Worm (Caenorhabditis elegans): Measurements from ENCODE around the gene Y41G9A.10.
A peak's percentile ranks its signal among the peaks of the same experiment; 100 is the strongest.

The Y41G9A.10 gene

DNA sequence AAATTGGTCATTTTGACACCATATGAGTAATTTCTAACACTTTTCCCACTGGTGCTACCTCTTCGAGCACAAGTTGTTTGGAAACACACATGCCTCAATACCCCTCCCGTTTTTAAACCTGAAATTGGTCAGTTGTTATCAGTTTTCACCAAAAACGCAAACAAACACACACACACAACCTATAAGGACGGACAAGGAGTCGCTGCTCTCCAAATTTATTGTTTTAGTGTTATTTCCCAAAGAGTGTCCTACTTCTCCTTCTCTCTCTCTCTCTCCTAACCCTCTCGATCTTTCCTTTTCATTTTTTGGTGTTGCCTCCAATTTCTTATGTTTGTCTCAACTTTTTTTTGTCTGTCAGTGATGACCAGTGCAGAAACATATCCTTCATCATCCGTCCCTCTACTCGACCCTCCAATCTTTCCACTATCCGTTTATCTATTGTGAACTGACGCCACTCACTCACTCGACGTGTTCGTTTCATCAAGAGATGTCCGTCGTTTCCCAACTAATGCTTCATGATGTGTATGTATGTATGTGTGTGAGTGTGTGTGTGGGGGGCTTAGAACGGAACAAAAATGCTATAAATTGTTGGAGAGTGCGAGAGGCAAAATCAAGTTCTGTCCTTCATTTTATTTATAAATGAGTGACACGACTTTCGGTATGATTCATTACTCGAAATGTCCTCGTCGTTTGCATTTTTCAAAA, 42.5 kb downstream of the Y41G9A.10 start (continued):
- TF ChIP-seq ama-1 (optimal IDR thresholded peaks at IDR 0.05) (no peak), set-16 (GFP tag; IDR thresholded peaks at IDR 0.05) (no peak), egl-43 (GFP tag; IDR thresholded peaks at IDR 0.05) (no peak), zip-2 (tag; optimal IDR thresholded peaks at IDR 0.05) (no peak), F26F4.8 (GFP tag; conservative IDR thresholded peaks at IDR 0.05) (no peak)

DNA sequence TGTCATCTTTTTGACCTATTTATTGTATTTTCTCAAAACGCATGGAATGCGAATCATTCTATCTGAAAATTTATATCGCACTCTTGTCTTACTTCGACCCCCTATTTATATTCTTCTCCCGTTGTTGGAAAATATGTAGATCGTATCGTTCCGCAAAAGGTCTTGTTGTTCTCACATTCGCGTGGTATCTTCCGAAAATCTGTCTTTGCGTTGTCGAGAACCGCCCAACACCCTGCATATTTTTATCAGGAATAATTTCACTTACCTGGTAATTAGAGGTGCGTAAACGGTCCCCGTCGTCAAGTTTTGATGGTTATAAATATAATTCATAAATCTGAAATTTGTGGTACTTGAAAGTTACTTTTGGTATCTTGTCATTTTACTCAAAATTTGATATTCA, 43.5 kb downstream of the Y41G9A.10 start:
- TF ChIP-seq spr-3 (GFP tag; optimal IDR thresholded peaks at IDR 0.05) (no peak), vab-7 (GFP tag; IDR thresholded peaks at IDR 0.05) (no peak), hlh-11 (tag; optimal IDR thresholded peaks at IDR 0.05) (no peak), F44E2.7 (GFP tag; IDR thresholded peaks at IDR 0.05) (no peak), F26F4.8 (GFP tag; conservative IDR thresholded peaks at IDR 0.05) (no peak), lsy-2 (tag; optimal IDR thresholded peaks at IDR 0.05) (no peak), ceh-44 (GFP tag; IDR thresholded peaks at IDR 0.05) (no peak), zfp-3 (GFP tag; conservative IDR thresholded peaks at IDR 0.05) (no peak), aly-2 (tag; optimal IDR thresholded peaks at IDR 0.05) (no peak), duxl-1 (tag; optimal IDR thresholded peaks at IDR 0.05; ENCODE audit: poor library complexity) (no peak), T26A8.4 (GFP tag; IDR thresholded peaks at IDR 0.05) (no peak), R02D3.7 (tag; optimal IDR thresholded peaks at IDR 0.05) (no peak), ceh-28 (tag; optimal IDR thresholded peaks at IDR 0.05) (no peak), mes-2 (tag; optimal IDR thresholded peaks at IDR 0.05; ENCODE audit: poor library complexity, severe bottlenecking) (no peak), zip-11 (GFP tag; IDR thresholded peaks at IDR 0.05) (no peak), mdt-29 (GFP tag; IDR thresholded peaks at IDR 0.05) (no peak), nhr-10 (tag; optimal IDR thresholded peaks at IDR 0.05) (no peak), fkh-10 (GFP tag; optimal IDR thresholded peaks at IDR 0.05) (no peak)

DNA sequence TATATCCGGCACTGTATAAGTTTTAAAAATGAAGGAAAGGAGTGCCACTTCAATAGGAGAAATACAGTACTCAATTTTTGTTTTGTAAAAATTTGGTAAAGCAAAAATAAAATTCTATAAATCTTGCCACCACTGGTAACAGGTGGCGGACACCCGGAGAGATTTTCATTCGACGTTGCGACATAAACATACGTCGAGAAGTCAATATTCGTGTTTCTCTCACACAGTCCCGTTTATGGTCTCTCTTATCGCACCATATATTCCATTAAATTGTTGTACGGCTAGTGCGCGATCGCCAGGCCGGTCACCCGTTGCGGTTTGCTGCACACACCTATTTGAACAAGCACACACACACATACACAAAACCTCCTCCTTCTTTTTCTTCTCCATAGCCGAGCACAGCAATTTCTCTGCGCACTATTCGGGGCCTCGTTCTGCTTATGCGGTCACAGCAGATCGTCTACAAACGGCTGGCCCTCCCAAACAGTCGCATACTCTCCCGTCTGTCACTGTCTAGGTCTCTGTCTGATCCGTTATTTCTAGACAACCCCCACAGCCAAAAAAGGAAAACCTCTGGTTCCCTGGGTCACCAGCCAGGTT, 45.4 kb downstream of the Y41G9A.10 start:
- TF ChIP-seq aha-1 (tag) (peak; percentile 63), hif-1 (tag; optimal IDR thresholded peaks at IDR 0.05) (no peak)

DNA sequence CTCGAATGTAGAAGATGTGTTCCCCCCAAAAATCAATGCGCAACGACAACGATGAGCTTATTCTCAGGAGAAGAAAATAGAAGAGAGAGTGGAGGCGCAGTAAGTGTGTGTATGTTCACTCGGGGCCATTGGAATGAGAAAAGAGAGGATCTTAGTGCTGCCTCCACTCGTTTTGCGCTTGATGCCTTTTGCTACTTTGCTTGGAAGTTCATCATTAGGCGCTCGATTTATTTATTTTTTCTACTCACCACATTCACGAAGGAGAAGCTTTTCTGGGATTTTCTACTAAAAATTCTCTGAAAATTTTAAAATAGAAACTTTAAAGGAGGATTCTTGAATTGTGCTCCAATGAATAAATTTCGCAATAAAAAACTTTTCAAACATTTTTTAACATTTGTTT, 48.1 kb downstream of the Y41G9A.10 start, which contains the start of gene F52B10.3:
F52B10.3 (minus strand) TSS at position 101 of the 400 bp plus-strand sequence.
- TF ChIP-seq saeg-2 (GFP tag; IDR thresholded peaks at IDR 0.05) (no peak), sdz-12 (GFP tag; optimal IDR thresholded peaks at IDR 0.05) (no peak), cey-2 (tag; optimal IDR thresholded peaks at IDR 0.05; ENCODE audit: borderline replicate concordance, insufficient read depth) (no peak), lsy-2 (tag; optimal IDR thresholded peaks at IDR 0.05) (no peak), duxl-1 (tag; optimal IDR thresholded peaks at IDR 0.05; ENCODE audit: poor library complexity) (no peak), F37D6.2 (tag; optimal IDR thresholded peaks at IDR 0.05) (no peak), mxl-3 (GFP tag; optimal IDR thresholded peaks at IDR 0.05) (no peak), zip-2 (tag; optimal IDR thresholded peaks at IDR 0.05) (no peak), nhr-76 (tag; optimal IDR thresholded peaks at IDR 0.05) (no peak), vab-7 (GFP tag; IDR thresholded peaks at IDR 0.05) (no peak)

Data from whole organism, L4 larva.